Fruit fly (Drosophila melanogaster): ENCODE measurements around the gene CG14605.

The CG14605 gene

DNA sequence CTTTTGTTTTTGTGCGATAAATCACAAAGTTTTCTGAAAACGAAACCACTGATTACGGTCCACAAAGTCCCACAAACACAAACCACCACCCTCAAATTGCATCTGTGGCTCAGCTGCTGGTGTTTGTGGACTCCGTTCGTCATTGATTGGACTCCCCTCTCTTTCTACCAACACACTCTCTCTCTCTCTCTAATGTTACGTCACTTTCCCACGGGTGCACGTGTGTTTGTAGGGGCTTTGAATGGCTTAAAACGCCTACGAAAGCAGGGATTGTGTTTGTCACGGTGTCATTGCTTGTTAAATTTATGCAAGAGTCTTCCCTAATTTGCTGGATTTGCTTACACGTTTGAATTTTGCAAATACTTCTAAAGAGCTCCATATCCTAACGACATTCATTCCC lies 31.5 kb downstream of the CG14605 start (continued):
- peak; percentile 57 for TF ChIP-seq dm (GFP tag; optimal IDR thresholded peaks at IDR 0.05)
- TF ChIP-seq Pdp1 (GFP tag; optimal IDR thresholded peaks at IDR 0.05): peak in 1 of 2 experiments; percentile 93
- peak; percentile 88 for TF ChIP-seq onecut (GFP tag; IDR thresholded peaks at IDR 0.05)
- peak; percentile 34 for TF ChIP-seq stwl (tag; optimal IDR thresholded peaks at IDR 0.05)
- peak; percentile 9 to 16 for TF ChIP-seq Trl (optimal IDR thresholded peaks at IDR 0.05)
- TF ChIP-seq Trl (GFP tag; optimal IDR thresholded peaks at IDR 0.05): no peak

DNA sequence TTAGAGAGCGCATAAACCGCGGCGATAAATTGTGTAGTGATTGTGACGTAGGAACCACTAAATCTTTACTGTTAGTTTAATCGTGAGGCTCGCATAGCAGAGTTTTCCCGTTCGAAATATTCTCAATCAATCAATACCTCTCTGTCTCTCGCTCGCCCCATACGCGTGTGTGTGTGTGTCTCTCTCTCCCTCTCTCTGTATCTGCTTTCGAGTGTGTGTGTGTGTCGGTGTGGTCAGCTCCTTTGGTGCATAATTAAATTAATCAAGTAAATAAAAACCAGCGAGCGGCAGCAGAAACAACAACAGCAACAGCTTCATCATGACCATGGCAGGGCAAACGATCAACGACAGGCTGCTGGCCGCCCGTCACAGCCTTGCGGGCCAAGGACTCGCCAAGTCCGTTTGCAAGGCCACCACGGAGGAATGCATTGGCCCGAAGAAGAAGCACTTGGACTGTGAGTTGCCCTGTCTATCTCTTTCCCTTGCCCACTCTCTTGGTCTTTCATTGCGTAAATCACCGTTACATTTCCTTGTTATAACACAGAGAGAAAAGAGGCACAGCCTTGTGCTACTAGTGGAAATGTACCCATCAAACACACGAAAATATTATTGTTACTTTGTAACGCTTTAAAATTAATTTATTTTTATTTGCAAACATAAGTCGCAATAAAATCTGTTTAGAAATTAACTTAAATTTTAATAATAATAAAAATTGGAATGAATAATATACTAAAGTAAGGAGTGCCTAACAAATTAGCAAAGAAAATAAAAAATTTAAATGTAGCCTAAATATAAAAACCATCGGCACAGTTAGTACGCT lies 32.2 kb downstream of the CG14605 start:
- TF ChIP-seq Nf-YB (GFP tag; optimal IDR thresholded peaks at IDR 0.05) (no peak), HLH4C (GFP tag; IDR thresholded peaks at IDR 0.05; ENCODE audit: partially characterized antibody) (0 out of 3 replicates have a peak, but pooled peaks have one; percentile 35), CG34224 (GFP tag; IDR thresholded peaks at IDR 0.05; ENCODE audit: partially characterized antibody) (0 out of 3 replicates have a peak, but pooled peaks have one; percentile 34), CG1832 (GFP tag; optimal IDR thresholded peaks at IDR 0.05) (peak; percentile 53), CG12659 (GFP tag; optimal IDR thresholded peaks at IDR 0.05) (no peak), fd96Cb (tag; optimal IDR thresholded peaks at IDR 0.05) (no peak), rib (GFP tag; IDR thresholded peaks at IDR 0.05) (no peak), onecut (GFP tag; IDR thresholded peaks at IDR 0.05) (peak; percentile 89), Scr (GFP tag; IDR thresholded peaks at IDR 0.05; ENCODE audit: partially characterized antibody) (0 out of 2 replicates have a peak, but pooled peaks have one; percentile 10), Sry-δ (GFP tag; optimal IDR thresholded peaks at IDR 0.05) (peak; percentile 7), gem (tag; optimal IDR thresholded peaks at IDR 0.05) (peak; percentile 66), CG11723 (GFP tag; optimal IDR thresholded peaks at IDR 0.05) (no peak), MESR4 (GFP tag; optimal IDR thresholded peaks at IDR 0.05) (peak; percentile 81), az2 (GFP tag; optimal IDR thresholded peaks at IDR 0.05) (peak; percentile 27), Ets65A (GFP tag) (peak; percentile 61), D (optimal IDR thresholded peaks at IDR 0.05) (peak; percentile 21), D (GFP tag; optimal IDR thresholded peaks at IDR 0.05) (no peak), CG2678 (tag; optimal IDR thresholded peaks at IDR 0.05) (no peak), CG15479 (GFP tag; optimal IDR thresholded peaks at IDR 0.05) (peak; percentile 27), nom (GFP tag; optimal IDR thresholded peaks at IDR 0.05) (peak; percentile 42), Ssrp (tag; optimal IDR thresholded peaks at IDR 0.05) (peak; percentile 37), CG17385 (GFP tag; optimal IDR thresholded peaks at IDR 0.05) (peak; percentile 69), sd (tag; optimal IDR thresholded peaks at IDR 0.05) (no peak), Med (GFP tag) (peak; percentile 19), Sin3A (optimal IDR thresholded peaks at IDR 0.05) (peak; percentile 30), BEAF-32 (GFP tag; optimal IDR thresholded peaks at IDR 0.05) (peak; percentile 30), Lpt (GFP tag; optimal IDR thresholded peaks at IDR 0.05) (no peak), CG17361 (GFP tag; IDR thresholded peaks at IDR 0.05) (peak; percentile 61; the same call in 2 of the 3 replicates), CG4617 (GFP tag; optimal IDR thresholded peaks at IDR 0.05; ENCODE audit: borderline replicate concordance) (peak; percentile 78), crc (GFP tag; optimal IDR thresholded peaks at IDR 0.05) (no peak), lola (GFP tag; optimal IDR thresholded peaks at IDR 0.05) (peak in 1 of 3 experiments; percentile 32), CG12769 (tag; optimal IDR thresholded peaks at IDR 0.05) (no peak), Pdp1 (GFP tag; optimal IDR thresholded peaks at IDR 0.05) (peak in 1 of 2 experiments; percentile 39), CG4360 (GFP tag; IDR thresholded peaks at IDR 0.05) (peak; percentile 12; the same call in 1 of the 2 replicates), CG2712 (tag; optimal IDR thresholded peaks at IDR 0.05) (peak; percentile 54), kni (GFP tag; optimal IDR thresholded peaks at IDR 0.05) (peak; percentile 5), Dll (GFP tag; IDR thresholded peaks at IDR 0.05; ENCODE audit: partially characterized antibody) (peak; percentile 35; the same call in 1 of the 4 replicates), sens (GFP tag) (peak; percentile 11), D19A (tag; optimal IDR thresholded peaks at IDR 0.05) (peak; percentile 5), pros (GFP tag; optimal IDR thresholded peaks at IDR 0.05) (peak; percentile 3), dmrt11E (tag; optimal IDR thresholded peaks at IDR 0.05) (peak; percentile 20)

All from whole organism, embryonic.